Worm (Caenorhabditis elegans) whole organism, L4/young adult: ENCODE results near the gene oac-31.

Source experiments
- W03F9.2 ChIP-seq: fragments of 150-350 bp; optimal IDR thresholded peaks from 2 replicates; lab custom pipeline; 2014; ENCODE audit warnings: missing biosample characterization, missing genetic modification characterization
- dao-5 ChIP-seq: sonication (generic microtip); optimal IDR thresholded peaks from 2 replicates; lab custom pipeline; 2016; ENCODE audit warnings: missing genotype, missing genetic modification characterization, moderate library complexity, missing compliant biosample characterization
- him-1 ChIP-seq: sonication (generic microtip); optimal IDR thresholded peaks from 2 replicates; lab custom pipeline; 2016; ENCODE audit warnings: missing genotype, missing genetic modification reagents, missing genetic modification characterization, missing compliant biosample characterization

- TF ChIP-seq him-1 (no peak), dao-5 (tag; lab: Kevin White, UChicago) (no peak), W03F9.2 (tag; lab: Kevin White, UChicago) (no peak)
Measured at ce11 chrV:1495334-1495733, 46.4 kb downstream of the oac-31 start, which contains the start of gene C38C3.3.
